Fruit fly (Drosophila melanogaster): ENCODE results near the gene CG15387.
A peak's percentile ranks its signal among the peaks of the same experiment; 100 is the strongest.

CG15387 gene

dm6 chr2L:2175930-2176643 lies 50.0 kb downstream of the CG15387 start (continued):
- TF ChIP-seq Deaf1 (tag; optimal IDR thresholded peaks at IDR 0.05) (peak; percentile 22), CG8765 (GFP tag; IDR thresholded peaks at IDR 0.05) (no peak), CHES-1-like (GFP tag; optimal IDR thresholded peaks at IDR 0.05) (no peak), CG9609 (GFP tag; optimal IDR thresholded peaks at IDR 0.05) (no peak), gfzf (GFP tag; optimal IDR thresholded peaks at IDR 0.05) (no peak), Jarid2 (GFP tag; optimal IDR thresholded peaks at IDR 0.05) (peak; percentile 15), rib (GFP tag; IDR thresholded peaks at IDR 0.05) (peak; percentile 36; the same call in 1 of the 2 replicates), CG8281 (tag; optimal IDR thresholded peaks at IDR 0.05) (peak; percentile 17), CG15269 (tag; optimal IDR thresholded peaks at IDR 0.05) (peak; percentile 77), ATbp (GFP tag; optimal IDR thresholded peaks at IDR 0.05) (no peak), mld (GFP tag; IDR thresholded peaks at IDR 0.05; ENCODE audit: partially characterized antibody) (no peak), ems (GFP tag; optimal IDR thresholded peaks at IDR 0.05) (no peak), bcd (GFP tag; optimal IDR thresholded peaks at IDR 0.05) (peak; percentile 46), slou (GFP tag; optimal IDR thresholded peaks at IDR 0.05) (no peak), h (optimal IDR thresholded peaks at IDR 0.05) (no peak), gcm (GFP tag; optimal IDR thresholded peaks at IDR 0.05) (no peak), CG5180 (GFP tag; optimal IDR thresholded peaks at IDR 0.05) (peak; percentile 1), CG30431 (GFP tag; optimal IDR thresholded peaks at IDR 0.05) (no peak), CG16815 (GFP tag; optimal IDR thresholded peaks at IDR 0.05) (no peak), CG18619 (GFP tag; optimal IDR thresholded peaks at IDR 0.05) (peak; percentile 53), Spps (tag; optimal IDR thresholded peaks at IDR 0.05) (no peak), CG11247 (GFP tag; IDR thresholded peaks at IDR 0.05) (no peak; the same call in 1 of the 2 replicates), Optix (GFP tag; IDR thresholded peaks at IDR 0.05) (no peak), sens (GFP tag) (peak; percentile 74), HmgD (GFP tag; optimal IDR thresholded peaks at IDR 0.05) (no peak), GATAe (GFP tag; conservative IDR thresholded peaks at IDR 0.05) (no peak), CG13123 (GFP tag; optimal IDR thresholded peaks at IDR 0.05) (no peak), CG2889 (GFP tag; IDR thresholded peaks at IDR 0.05) (no peak), Dek (tag; optimal IDR thresholded peaks at IDR 0.05) (peak; percentile 63), vnd (GFP tag; IDR thresholded peaks at IDR 0.05; ENCODE audit: partially characterized antibody) (no peak), Meics (GFP tag; optimal IDR thresholded peaks at IDR 0.05) (peak; percentile 66), chm (GFP tag; IDR thresholded peaks at IDR 0.05) (no peak), CG6689 (GFP tag; IDR thresholded peaks at IDR 0.05) (peak; percentile 29; the same call in 1 of the 2 replicates), unpg (GFP tag; optimal IDR thresholded peaks at IDR 0.05) (peak; percentile 57), Dad (GFP tag; optimal IDR thresholded peaks at IDR 0.05) (no peak), CG9215 (GFP tag; IDR thresholded peaks at IDR 0.05) (peak; percentile 33), bab2 (GFP tag; optimal IDR thresholded peaks at IDR 0.05) (peak; percentile 34), Pdp1 (GFP tag; optimal IDR thresholded peaks at IDR 0.05) (peak; percentile 8 to 16), danr (GFP tag; IDR thresholded peaks at IDR 0.05) (no peak), CG2712 (tag; optimal IDR thresholded peaks at IDR 0.05) (peak; percentile 53), ham (GFP tag; IDR thresholded peaks at IDR 0.05) (no peak), CG10979 (tag; optimal IDR thresholded peaks at IDR 0.05) (no peak), NfI (GFP tag; optimal IDR thresholded peaks at IDR 0.05) (peak; percentile 37), Sin3A (optimal IDR thresholded peaks at IDR 0.05) (no peak), scrt (GFP tag; optimal IDR thresholded peaks at IDR 0.05) (peak; percentile 35), CG18262 (tag; optimal IDR thresholded peaks at IDR 0.05) (peak; percentile 48), HLH3B (GFP tag; IDR thresholded peaks at IDR 0.05) (0 out of 2 replicates have a peak, but pooled peaks have one; percentile 40), dimm (GFP tag; IDR thresholded peaks at IDR 0.05) (no peak), maf-S (GFP tag; optimal IDR thresholded peaks at IDR 0.05) (no peak), mirr (GFP tag; optimal IDR thresholded peaks at IDR 0.05) (no peak), Rfx (GFP tag; IDR thresholded peaks at IDR 0.05) (no peak; the same call in none of the 2 replicates)

All from whole organism, embryonic.